Fruit fly (Drosophila melanogaster) whole organism, embryonic: ENCODE data around the gene CG32462.

ENCODE experiments used
- CG10462 ChIP-seq: fragments of 200-800 bp; sonication (Bioruptor generic); optimal IDR thresholded peaks from 2 replicates; lab custom pipeline; 2016; ENCODE audit warnings: missing biosample characterization, missing genetic modification characterization
- CG12104 ChIP-seq: fragments of 200-800 bp; sonication (Bioruptor generic); optimal IDR thresholded peaks from 3 replicates; lab custom pipeline; 2016; ENCODE audit warnings: missing biosample characterization, missing genetic modification characterization
- CG13424 ChIP-seq: fragments of 200-800 bp; sonication (Bioruptor generic); optimal IDR thresholded peaks from 2 replicates; lab custom pipeline; 2019; ENCODE audit warnings: missing biosample characterization, mild to moderate bottlenecking, missing genetic modification characterization, moderate library complexity
- CG14710 ChIP-seq: fragments of 200-800 bp; sonication (Bioruptor generic); optimal IDR thresholded peaks from 3 replicates; lab custom pipeline; 2019; ENCODE audit warnings: missing biosample characterization, mild to moderate bottlenecking, missing genetic modification characterization, moderate library complexity
- CG15011 ChIP-seq: fragments of 200-800 bp; sonication (Bioruptor generic); optimal IDR thresholded peaks from 3 replicates; lab custom pipeline; 2018; ENCODE audit warnings: missing biosample characterization, mild to moderate bottlenecking, missing genetic modification characterization
- CG15479 ChIP-seq: fragments of 200-800 bp; sonication (Bioruptor generic); optimal IDR thresholded peaks from 3 replicates; lab custom pipeline; 2019; ENCODE audit warnings: missing biosample characterization, mild to moderate bottlenecking, missing genetic modification characterization, moderate library complexity
- CG17328 ChIP-seq: fragments of 200-800 bp; sonication (Bioruptor generic); IDR thresholded peaks from 2 replicates; pipeline ENCODE4 v1.3.6; 2022; ENCODE audit warnings: missing biosample characterization, missing genetic modification characterization
- CG17361 ChIP-seq: fragments of 200-800 bp; sonication (Bioruptor generic); IDR thresholded peaks from 3 replicates; pipeline ENCODE4 v1.3.6; 2022; ENCODE audit warnings: missing biosample characterization, missing genetic modification characterization
- CG17612 ChIP-seq: fragments of 200-800 bp; sonication (Bioruptor generic); IDR thresholded peaks from 2 replicates; pipeline ENCODE4 v1.3.6; 2022; ENCODE audit warnings: missing biosample characterization, missing genetic modification characterization
- CG18262 ChIP-seq: fragments of 200-800 bp; optimal IDR thresholded peaks from 3 replicates; lab custom pipeline; 2019; ENCODE audit warnings: missing biosample characterization, mild to moderate bottlenecking, missing genetic modification characterization, moderate library complexity
- CG2199 ChIP-seq: fragments of 200-800 bp; sonication (Bioruptor generic); IDR thresholded peaks from 3 replicates; pipeline ENCODE4 v1.3.6; 2022; ENCODE audit warnings: missing biosample characterization, missing genetic modification characterization
- CG2678 ChIP-seq: fragments of 200-800 bp; sonication (Bioruptor generic); optimal IDR thresholded peaks from 3 replicates; lab custom pipeline; 2019; ENCODE audit warnings: missing biosample characterization, mild to moderate bottlenecking, missing genetic modification characterization, moderate library complexity
- CG2712 ChIP-seq: fragments of 200-800 bp; optimal IDR thresholded peaks from 3 replicates; lab custom pipeline; 2019; ENCODE audit warnings: missing biosample characterization, mild to moderate bottlenecking, missing genetic modification characterization, moderate library complexity
- CG3281 ChIP-seq: fragments of 200-800 bp; sonication (Bioruptor generic); optimal IDR thresholded peaks from 3 replicates; lab custom pipeline; 2017; ENCODE audit warnings: missing biosample characterization, mild to moderate bottlenecking, missing genetic modification characterization
- CG34224 ChIP-seq: fragments of 200-800 bp; sonication (Bioruptor generic); IDR thresholded peaks from 3 replicates; pipeline ENCODE4 v1.3.6; 2022; ENCODE audit warnings: missing biosample characterization, missing genetic modification characterization; ENCODE audit not compliant: partially characterized antibody
- CG34376 ChIP-seq: fragments of 200-800 bp; sonication (Bioruptor generic); optimal IDR thresholded peaks from 2 replicates; lab custom pipeline; 2018; ENCODE audit warnings: missing biosample characterization, mild to moderate bottlenecking, missing genetic modification characterization
- CG8388 ChIP-seq: fragments of 200-800 bp; sonication (Bioruptor generic); optimal IDR thresholded peaks from 2 replicates; lab custom pipeline; 2019; ENCODE audit warnings: missing biosample characterization, mild to moderate bottlenecking, missing genetic modification characterization, moderate library complexity
- CoRest ChIP-seq: fragments of 200-800 bp; sonication (Bioruptor generic); optimal IDR thresholded peaks from 3 replicates; lab custom pipeline; 2018; ENCODE audit warnings: missing biosample characterization, mild to moderate bottlenecking, missing genetic modification characterization, moderate library complexity
- D19A ChIP-seq: fragments of 200-800 bp; optimal IDR thresholded peaks from 3 replicates; lab custom pipeline; 2019; ENCODE audit warnings: missing biosample characterization, mild to moderate bottlenecking, missing genetic modification characterization, moderate library complexity
- Deaf1 ChIP-seq: fragments of 200-800 bp; optimal IDR thresholded peaks from 3 replicates; lab custom pipeline; 2019; ENCODE audit warnings: missing biosample characterization, mild to moderate bottlenecking, missing genetic modification characterization, moderate library complexity
- Ets65A ChIP-seq: fragments of 200-800 bp; sonication (Bioruptor generic); peaks from one replicate; lab custom pipeline; 2016; ENCODE audit warnings: missing biosample characterization, missing genetic modification characterization
- GATAe ChIP-seq: fragments of 200-800 bp; sonication (Bioruptor generic); conservative IDR thresholded peaks from 2 replicates; pipeline ENCODE4 v1.3.6; 2022; ENCODE audit warnings: missing biosample characterization, missing genetic modification characterization
- HLHmδ ChIP-seq: fragments of 200-800 bp; sonication (Bioruptor generic); optimal IDR thresholded peaks from 2 replicates; lab custom pipeline; 2018; ENCODE audit warnings: missing biosample characterization, mild to moderate bottlenecking, missing genetic modification characterization, moderate library complexity
- Hey ChIP-seq: fragments of 200-800 bp; sonication (Bioruptor generic); optimal IDR thresholded peaks from 3 replicates; lab custom pipeline; 2018; ENCODE audit warnings: missing biosample characterization, mild to moderate bottlenecking, missing genetic modification characterization
- MBD-R2 ChIP-seq: fragments of 200-800 bp; sonication (Bioruptor generic); IDR thresholded peaks from 2 replicates; pipeline ENCODE4 v1.3.6; 2022; ENCODE audit warnings: missing biosample characterization, missing genetic modification characterization
- Med ChIP-seq: fragments of 200-800 bp; sonication (Bioruptor generic); peaks from one replicate; lab custom pipeline; 2016; ENCODE audit warnings: missing biosample characterization, missing genetic modification characterization, mild to moderate bottlenecking, inconsistent platforms, moderate library complexity
- NFAT ChIP-seq: fragments of 200-800 bp; sonication (Bioruptor generic); IDR thresholded peaks from 2 replicates; pipeline ENCODE4 v1.3.6; 2022; ENCODE audit warnings: missing biosample characterization, missing genetic modification characterization
- NfI ChIP-seq: fragments of 200-800 bp; sonication (Bioruptor generic); optimal IDR thresholded peaks from 3 replicates; lab custom pipeline; 2018; ENCODE audit warnings: missing biosample characterization, mild to moderate bottlenecking, missing genetic modification characterization, moderate library complexity
- Oaz ChIP-seq: fragments of 200-800 bp; sonication (Bioruptor generic); IDR thresholded peaks from 2 replicates; pipeline ENCODE4 v1.3.6; 2022; ENCODE audit warnings: missing biosample characterization, missing genetic modification characterization
- Optix ChIP-seq: fragments of 200-800 bp; sonication (Bioruptor generic); IDR thresholded peaks from 3 replicates; pipeline ENCODE4 v1.3.6; 2022; ENCODE audit warnings: missing biosample characterization, missing genetic modification characterization
- aop ChIP-seq: fragments of 200-800 bp; sonication (Bioruptor generic); IDR thresholded peaks from 2 replicates; pipeline ENCODE4 v1.3.6; 2022; ENCODE audit warnings: missing biosample characterization, missing genetic modification characterization
- ase ChIP-seq: fragments of 200-800 bp; sonication (Bioruptor generic); IDR thresholded peaks from 3 replicates; pipeline ENCODE4 v1.3.6; 2022; ENCODE audit warnings: missing biosample characterization, missing genetic modification characterization
- bowl ChIP-seq: fragments of 200-800 bp; sonication (Bioruptor generic); IDR thresholded peaks from 2 replicates; pipeline ENCODE4 v1.3.6; 2022; ENCODE audit warnings: missing biosample characterization, missing genetic modification characterization
- br ChIP-seq: fragments of >200 bp; optimal IDR thresholded peaks from 2 replicates; lab custom pipeline; 2017
- chinmo ChIP-seq: fragments of 200-800 bp; sonication (Bioruptor generic); IDR thresholded peaks from 4 replicates; pipeline ENCODE4 v1.3.6; 2022; ENCODE audit warnings: missing biosample characterization, missing genetic modification characterization; ENCODE audit not compliant: partially characterized antibody
- cwo ChIP-seq: fragments of 200-800 bp; sonication (Bioruptor generic); optimal IDR thresholded peaks from 3 replicates; lab custom pipeline; 2017; ENCODE audit warnings: missing biosample characterization, missing genetic modification characterization, mild to moderate bottlenecking, moderate library complexity, missing genetic modification reagents
- da ChIP-seq: fragments of 200-800 bp; sonication (Bioruptor generic); optimal IDR thresholded peaks from 2 replicates; lab custom pipeline; 2016; ENCODE audit warnings: missing biosample characterization, missing genetic modification characterization
- exex ChIP-seq: fragments of 200-800 bp; sonication (Bioruptor generic); optimal IDR thresholded peaks from 4 replicates; lab custom pipeline; 2018; ENCODE audit warnings: missing biosample characterization, mild to moderate bottlenecking, missing genetic modification characterization, moderate library complexity
- gem ChIP-seq: fragments of 200-800 bp; sonication (Bioruptor generic); optimal IDR thresholded peaks from 2 replicates; lab custom pipeline; 2019; ENCODE audit warnings: missing biosample characterization, mild to moderate bottlenecking, missing genetic modification characterization, moderate library complexity
- gfzf ChIP-seq: fragments of 200-800 bp; sonication (Bioruptor generic); optimal IDR thresholded peaks from 2 replicates; lab custom pipeline; 2016; ENCODE audit warnings: missing biosample characterization, mild to moderate bottlenecking, missing genetic modification characterization, moderate library complexity
- grn ChIP-seq: fragments of 200-800 bp; sonication (Bioruptor generic); optimal IDR thresholded peaks from 3 replicates; lab custom pipeline; 2017; ENCODE audit warnings: missing biosample characterization, missing genetic modification characterization
- hth ChIP-seq: fragments of >200 bp; optimal IDR thresholded peaks from 2 replicates; lab custom pipeline; 2017; ENCODE audit warnings: inconsistent platforms
- mirr ChIP-seq: fragments of 200-800 bp; sonication (Bioruptor generic); optimal IDR thresholded peaks from 3 replicates; lab custom pipeline; 2018; ENCODE audit warnings: missing biosample characterization, mild to moderate bottlenecking, missing genetic modification characterization
- phol ChIP-seq: fragments of 200-800 bp; sonication (Bioruptor generic); optimal IDR thresholded peaks from 3 replicates; lab custom pipeline; 2018; ENCODE audit warnings: missing biosample characterization, mild to moderate bottlenecking, missing genetic modification characterization, moderate library complexity
- sens ChIP-seq: fragments of 200-800 bp; sonication (Bioruptor generic); peaks from one replicate; lab custom pipeline; 2016; ENCODE audit warnings: missing biosample characterization, missing genetic modification characterization
- tap ChIP-seq: fragments of 200-800 bp; optimal IDR thresholded peaks from 3 replicates; lab custom pipeline; 2019; ENCODE audit warnings: missing biosample characterization, mild to moderate bottlenecking, missing genetic modification characterization, moderate library complexity
- wor ChIP-seq: fragments of 200-800 bp; sonication (Bioruptor generic); IDR thresholded peaks from 2 replicates; pipeline ENCODE4 v1.3.6; 2022; ENCODE audit warnings: missing biosample characterization, missing genetic modification characterization

CG32462 gene

DNA sequence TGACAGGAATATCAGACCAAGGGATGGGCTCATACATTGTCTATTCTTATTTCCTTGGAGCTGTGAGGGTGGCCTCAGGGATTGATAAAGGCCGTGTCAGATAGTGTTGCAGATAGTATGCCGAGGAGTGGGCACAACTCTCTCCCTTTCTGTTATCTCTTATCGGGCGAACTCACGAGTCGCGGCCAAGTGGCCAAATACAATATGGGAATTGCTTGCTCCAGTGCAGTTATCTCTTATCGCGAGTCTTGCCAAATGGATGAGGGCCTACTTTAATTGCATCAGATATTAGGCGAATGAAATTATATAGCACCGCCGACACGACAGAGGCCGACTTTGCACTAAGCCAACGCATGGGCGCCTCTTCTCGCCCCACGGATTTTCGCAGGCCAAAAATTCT, 33.6 kb upstream of the CG32462 start:
- TF ChIP-seq grn (GFP tag; lab: Kevin White, UChicago) (peak; percentile 85), CG10462 (GFP tag; lab: Kevin White, UChicago) (no peak), CG34224 (GFP tag; lab: Robert Waterston, UW) (no peak), CG2199 (GFP tag; lab: Robert Waterston, UW) (0 out of 3 replicates have a peak, but pooled peaks have one; percentile 47), CG3281 (no peak), CG15479 (GFP tag; lab: Kevin White, UChicago) (peak; percentile 67), Med (peak; percentile 25), mirr (peak; percentile 35), GATAe (GFP tag; lab: Robert Waterston, UW) (peak; percentile 60), ase (GFP tag; lab: Robert Waterston, UW) (no peak), Hey (peak; percentile 26), chinmo (0 out of 4 replicates have a peak, but pooled peaks have one; percentile 57), cwo (GFP tag; lab: Kevin White, UChicago) (peak; percentile 40), exex (peak; percentile 1)

DNA sequence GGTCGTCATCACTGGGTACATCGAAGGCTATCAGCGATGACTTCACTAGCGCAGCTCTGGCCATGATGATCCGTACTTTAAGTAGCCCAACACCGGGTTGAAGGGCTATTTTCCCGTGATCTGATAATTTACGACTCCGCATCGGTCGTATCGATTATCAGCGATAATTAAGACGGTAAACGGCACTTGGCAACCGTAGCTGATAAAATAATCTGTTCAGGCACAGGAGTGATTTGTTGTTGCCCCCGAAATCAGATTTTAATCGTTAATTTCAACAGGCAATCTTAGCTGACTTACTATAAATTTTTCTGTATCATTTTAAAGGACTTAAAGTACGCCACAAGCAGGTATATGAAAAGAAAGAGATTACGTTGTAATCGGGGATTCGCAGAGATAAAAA, 32.5 kb upstream of the CG32462 start:
- TF ChIP-seq Oaz (GFP tag; lab: Robert Waterston, UW) = no peak
- peak; percentile 84 for TF ChIP-seq grn (GFP tag; lab: Kevin White, UChicago)
- no peak for TF ChIP-seq CG8388 (GFP tag; lab: Kevin White, UChicago)
- TF ChIP-seq exex = peak; percentile 98
- TF ChIP-seq CG34376 (GFP tag; lab: Kevin White, UChicago) = peak; percentile 9
- no peak for TF ChIP-seq CG15011 (GFP tag; lab: Kevin White, UChicago)
- no peak for TF ChIP-seq Optix
- no peak for TF ChIP-seq gfzf (GFP tag; lab: Kevin White, UChicago)
- 0 out of 4 replicates have a peak, but pooled peaks have one; percentile 13 for TF ChIP-seq chinmo
- TF ChIP-seq, all 482 proteins: peak for 4

DNA sequence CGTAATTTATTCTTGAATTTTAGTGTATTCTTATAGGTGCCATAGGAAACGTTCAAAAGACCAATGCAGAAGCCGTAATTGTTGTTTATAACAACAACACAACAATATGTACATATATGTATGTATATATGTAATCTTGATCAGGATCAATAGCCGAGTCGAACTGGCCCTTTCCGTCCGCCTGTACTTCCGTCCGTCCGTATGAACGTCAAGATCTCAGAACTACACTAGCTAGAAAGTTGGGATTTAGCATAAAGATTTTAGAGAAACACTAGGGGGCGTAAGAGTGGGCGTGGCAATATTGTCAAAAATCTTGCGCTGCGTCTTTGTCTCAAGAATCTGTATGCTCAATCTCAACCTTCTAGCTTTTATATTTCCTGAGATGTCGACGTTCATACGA, 31.2 kb upstream of the CG32462 start:
- TF ChIP-seq sens (GFP tag; lab: Kevin White, UChicago) = peak; percentile 18
- TF ChIP-seq Ets65A (GFP tag; lab: Kevin White, UChicago) = peak; percentile 55
- TF ChIP-seq CoRest (tag; lab: Kevin White, UChicago) = no peak

DNA sequence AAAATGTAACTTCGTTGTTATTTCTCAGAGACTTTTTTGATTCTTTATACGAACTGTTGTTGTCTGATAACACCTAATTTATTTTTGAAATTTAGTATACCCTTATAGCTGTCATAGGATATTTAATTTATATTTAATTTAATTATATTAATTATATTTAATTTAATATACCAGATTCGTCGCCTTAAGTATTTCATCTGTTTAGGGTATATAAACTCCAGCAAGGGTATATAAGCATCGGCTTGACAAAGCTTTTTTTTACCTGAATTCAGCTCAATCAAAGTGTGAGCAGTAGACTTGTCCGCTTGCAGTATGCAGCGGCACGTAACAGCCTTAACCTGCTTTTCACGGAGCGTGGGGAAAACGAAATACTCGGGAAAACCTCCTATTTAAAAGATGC, 30.3 kb upstream of the CG32462 start:
- TF ChIP-seq br (lab: Kevin White, UChicago) (no peak), da (no peak), CG12104 (GFP tag; lab: Kevin White, UChicago) (no peak), Deaf1 (tag; lab: Kevin White, UChicago) (no peak), CG17361 (GFP tag; lab: Robert Waterston, UW) (0 out of 3 replicates have a peak, but pooled peaks have one; percentile 22), CG2199 (GFP tag; lab: Robert Waterston, UW) (0 out of 3 replicates have a peak, but pooled peaks have one; percentile 10), NFAT (no peak), D19A (tag; lab: Kevin White, UChicago) (peak; percentile 91), MBD-R2 (no peak), gem (peak; percentile 34), tap (tag; lab: Kevin White, UChicago) (peak; percentile 38), CG13424 (tag; lab: Kevin White, UChicago) (peak; percentile 9), CG14710 (peak; percentile 10), aop (no peak), HLHmδ (GFP tag; lab: Kevin White, UChicago) (no peak), CG17328 (GFP tag; lab: Robert Waterston, UW) (0 out of 2 replicates have a peak, but pooled peaks have one; percentile 24), NfI (no peak), bowl (GFP tag; lab: Robert Waterston, UW) (no peak), phol (tag; lab: Kevin White, UChicago) (peak; percentile 22), CG18262 (tag; lab: Kevin White, UChicago) (peak; percentile 45), CG2712 (peak; percentile 42), CG2678 (tag; lab: Kevin White, UChicago) (peak; percentile 26), hth (lab: Kevin White, UChicago) (no peak), wor (GFP tag; lab: Robert Waterston, UW) (no peak), CG17612 (no peak)
